Fruit fly (Drosophila melanogaster) ovary, adult (tissue): ENCODE results near the gene CG31142.

Experiments
- CG17801 ChIP-seq: fragments of 200-800 bp; optimal IDR thresholded peaks from 2 replicates; lab custom pipeline; 2019; ENCODE audit warnings: missing biosample characterization, mild to moderate bottlenecking, missing genetic modification characterization, moderate library complexity; ENCODE audit not compliant: partially characterized antibody

Gene CG31142

DNA sequence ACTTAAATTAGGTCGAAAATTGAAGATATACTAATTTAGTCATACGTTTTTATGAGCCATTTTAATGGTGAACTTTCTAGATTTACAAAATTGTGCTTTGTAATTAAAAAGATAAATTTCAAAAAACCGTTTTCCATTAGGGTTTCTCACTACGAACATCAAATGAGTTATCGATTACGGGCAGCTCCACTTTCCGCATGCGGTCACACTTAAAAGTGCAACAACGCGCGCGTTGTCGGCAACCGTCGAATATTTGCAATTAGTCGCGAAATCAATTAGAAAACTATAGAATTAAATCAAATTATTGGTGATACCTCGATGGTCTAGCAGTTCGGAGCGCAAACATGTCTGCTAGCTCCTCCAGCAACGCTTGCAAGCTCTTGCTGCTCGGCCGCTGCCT lies 4.8 kb upstream of the CG31142 start, which contains the start of gene Ndc1:
Gene Ndc1 (plus strand): TSS at position 200 of the 400 bp plus-strand sequence.
- TF ChIP-seq CG17801 (GFP tag; lab: Kevin White, UChicago) = no peak

DNA sequence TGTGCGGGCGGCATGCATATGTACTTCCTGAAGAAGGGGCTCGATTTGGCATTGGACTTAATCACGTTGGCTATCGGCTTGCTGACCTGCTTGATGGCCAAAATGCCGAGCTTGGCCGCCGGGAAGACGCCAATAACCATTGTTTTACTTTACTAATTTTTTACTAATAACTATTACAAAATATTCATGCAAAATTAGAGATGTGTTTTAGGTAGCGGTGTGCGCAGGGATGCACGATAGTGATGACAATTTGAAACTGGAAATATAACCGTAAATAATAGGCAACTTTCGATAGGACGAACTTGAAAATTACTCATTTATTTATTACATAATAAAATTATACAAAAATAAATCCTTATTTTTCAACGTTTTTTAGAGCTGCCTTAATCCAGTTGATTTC lies 1.6 kb upstream of the CG31142 start, which contains the start of gene CG13601:
Gene CG13601 (minus strand): TSS at position 206 of the 400 bp plus-strand sequence.
- TF ChIP-seq CG17801 (GFP tag; lab: Kevin White, UChicago) = no peak

DNA sequence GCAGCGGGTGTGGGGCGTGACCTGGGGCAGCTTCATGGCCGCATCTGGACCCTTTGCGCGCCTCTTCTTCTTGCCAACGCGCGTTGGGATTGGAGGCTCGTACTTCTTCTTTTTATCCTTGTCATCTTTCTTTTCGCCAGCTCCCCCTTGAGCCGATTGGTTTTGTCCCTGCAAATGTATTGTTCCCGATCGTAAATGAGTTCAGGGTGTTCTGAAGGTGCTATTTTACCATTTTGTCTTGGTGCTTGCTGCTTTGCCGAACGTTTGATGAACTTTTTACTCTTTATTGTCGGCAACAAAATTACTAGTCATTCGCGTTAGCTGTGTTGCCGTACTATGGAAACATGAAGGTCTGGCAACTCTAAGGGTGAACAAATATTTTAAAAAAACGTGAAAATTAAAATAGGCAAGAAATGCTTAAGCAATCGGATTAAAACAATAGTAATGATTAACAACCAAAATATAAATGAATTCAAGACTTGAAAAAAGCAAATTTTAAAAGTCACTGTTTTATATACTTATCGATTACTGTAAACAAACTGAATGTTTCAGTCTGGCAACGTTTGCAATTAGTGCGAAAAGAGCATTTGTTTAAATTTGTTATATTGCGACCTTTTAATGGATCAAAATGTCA lies 2.2 kb downstream of the CG31142 start, which contains the start of the genes Rpt2 and CG13599:
Gene Rpt2 (minus strand): TSS at position 464 of the 634 bp plus-strand sequence.
Gene CG13599 (plus strand): TSS at position 545 of the 634 bp plus-strand sequence.
- TF ChIP-seq CG17801 (GFP tag; lab: Kevin White, UChicago) = peak; percentile 63

DNA sequence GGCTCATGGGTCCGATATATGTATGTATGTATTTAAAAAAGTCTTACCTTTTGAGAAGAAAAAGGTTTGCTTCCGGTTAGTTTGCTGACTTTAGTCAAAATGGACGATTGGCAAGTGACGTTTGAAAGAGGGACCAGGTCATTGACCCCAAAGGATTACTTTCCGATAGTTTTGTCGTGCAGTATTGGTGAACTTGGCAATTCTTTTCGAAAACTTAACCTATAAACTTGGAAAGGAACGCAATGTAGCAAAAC lies 4.3 kb downstream of the CG31142 start, which contains the start of gene RpS19b:
Gene RpS19b (minus strand): TSS at position 101 of the 254 bp plus-strand sequence.
- TF ChIP-seq CG17801 (GFP tag; lab: Kevin White, UChicago) = no peak

DNA sequence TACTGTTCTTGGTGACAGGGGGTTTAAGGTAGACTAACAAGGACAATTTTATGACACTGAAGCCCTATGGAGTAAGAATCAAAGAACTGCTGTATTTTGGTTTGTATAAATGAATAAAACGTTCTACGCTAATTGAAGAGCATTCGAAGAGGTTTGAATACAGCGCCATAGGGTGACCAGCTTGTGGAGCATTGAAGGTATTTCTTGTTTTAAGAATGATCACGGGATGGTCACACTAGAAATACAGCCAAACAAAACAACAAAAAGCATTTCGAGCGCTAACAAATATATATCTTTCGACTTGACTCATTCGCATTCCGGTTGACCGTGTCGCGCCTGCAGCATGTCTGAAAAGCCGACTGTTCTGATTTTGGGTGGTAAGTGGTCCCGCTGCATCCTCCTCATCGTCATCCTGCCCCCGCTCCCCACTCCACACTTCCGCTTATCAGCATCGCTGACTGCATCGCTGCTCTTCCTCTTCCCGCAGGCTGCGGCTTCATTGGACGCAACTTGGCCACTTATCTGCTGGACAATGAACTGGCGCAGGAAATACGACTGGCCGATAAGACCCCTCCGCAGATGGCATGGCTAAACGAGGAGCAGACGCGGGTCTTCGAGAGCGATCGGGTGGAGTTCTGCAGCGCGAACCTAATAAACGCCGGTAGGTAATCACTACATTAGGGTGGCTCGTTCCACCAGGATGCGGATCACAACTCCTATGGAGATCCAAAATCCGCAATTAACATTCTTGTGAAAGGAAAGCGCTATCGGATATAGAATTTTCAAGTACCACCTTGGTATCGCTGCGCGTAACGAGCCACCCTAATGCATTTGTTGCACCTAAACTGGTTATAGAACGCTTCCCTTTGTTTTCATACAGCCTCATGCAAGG lies 4.9 kb downstream of the CG31142 start, which contains the start of gene CG5854:
Gene CG5854 (plus strand): TSS at position 229 of the 892 bp plus-strand sequence.
- TF ChIP-seq CG17801 (GFP tag; lab: Kevin White, UChicago) = peak; percentile 37

DNA sequence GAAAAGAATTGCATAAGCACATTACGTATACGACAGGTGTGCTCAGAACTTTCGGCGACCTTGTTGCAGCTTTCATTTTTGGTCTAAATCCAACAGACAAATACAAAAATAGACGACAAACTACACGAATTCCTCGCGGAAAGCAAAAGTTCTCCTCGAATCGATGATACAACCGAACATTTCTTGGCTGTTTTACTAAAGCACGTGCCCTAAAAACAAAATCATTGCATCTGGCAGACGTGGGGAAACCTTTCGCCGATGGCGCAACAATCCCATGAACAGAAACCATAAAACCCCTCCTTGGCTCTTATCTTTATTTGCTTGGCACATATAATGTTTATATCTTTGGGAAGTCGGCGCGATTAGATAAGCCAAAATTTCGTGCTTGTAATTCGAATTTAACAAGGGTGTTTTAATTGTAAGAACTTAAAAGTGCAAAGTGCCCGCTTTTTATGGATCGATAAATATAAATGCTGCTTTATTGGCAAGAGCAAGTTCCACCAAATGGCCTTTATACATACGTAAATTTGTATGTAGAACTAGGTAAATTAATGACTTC lies 9.6 kb downstream of the CG31142 start:
- no peak for TF ChIP-seq CG17801 (GFP tag; lab: Kevin White, UChicago)

DNA sequence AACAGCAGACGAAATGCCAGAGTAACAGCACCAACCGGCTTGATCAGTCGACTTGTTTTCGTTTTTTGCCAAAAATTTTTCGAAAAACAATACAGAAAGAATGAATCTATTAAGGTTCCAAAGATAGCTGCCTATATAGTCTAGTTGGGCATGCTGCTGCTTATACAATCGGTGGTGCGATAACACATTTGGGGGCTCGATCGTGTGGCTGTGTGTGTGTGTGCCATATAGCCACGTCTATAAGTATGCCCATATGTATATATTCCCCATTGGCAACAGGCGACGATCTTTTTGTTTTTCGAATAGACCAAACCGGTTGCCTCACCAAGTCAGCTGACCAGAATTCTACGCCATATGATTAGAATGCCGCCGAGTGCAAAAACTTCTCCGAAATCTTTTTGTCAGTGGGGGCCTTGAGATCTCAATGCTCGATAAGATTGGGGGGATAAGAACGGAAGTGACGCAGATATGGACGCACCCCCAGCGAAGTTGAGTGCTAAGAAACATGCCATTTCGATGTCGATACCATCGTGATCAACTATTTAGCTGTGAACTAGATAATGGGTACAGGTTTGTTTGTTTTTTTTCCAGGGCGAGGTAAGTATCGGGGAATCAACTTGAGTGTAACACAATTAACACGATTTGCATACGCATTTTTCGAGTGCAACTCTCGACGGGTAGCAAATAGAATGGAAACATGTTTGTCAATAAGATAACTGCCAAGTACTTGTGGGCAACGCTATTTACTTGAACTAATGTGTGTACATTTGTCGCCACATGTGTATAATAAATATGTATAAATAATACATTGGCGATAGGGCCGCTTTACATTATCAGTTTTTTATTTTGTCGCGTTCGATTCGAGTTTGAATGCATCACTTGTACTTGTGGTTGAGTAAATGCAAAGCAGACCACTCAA lies 11.1 kb downstream of the CG31142 start:
- TF ChIP-seq CG17801 (GFP tag; lab: Kevin White, UChicago) = no peak

DNA sequence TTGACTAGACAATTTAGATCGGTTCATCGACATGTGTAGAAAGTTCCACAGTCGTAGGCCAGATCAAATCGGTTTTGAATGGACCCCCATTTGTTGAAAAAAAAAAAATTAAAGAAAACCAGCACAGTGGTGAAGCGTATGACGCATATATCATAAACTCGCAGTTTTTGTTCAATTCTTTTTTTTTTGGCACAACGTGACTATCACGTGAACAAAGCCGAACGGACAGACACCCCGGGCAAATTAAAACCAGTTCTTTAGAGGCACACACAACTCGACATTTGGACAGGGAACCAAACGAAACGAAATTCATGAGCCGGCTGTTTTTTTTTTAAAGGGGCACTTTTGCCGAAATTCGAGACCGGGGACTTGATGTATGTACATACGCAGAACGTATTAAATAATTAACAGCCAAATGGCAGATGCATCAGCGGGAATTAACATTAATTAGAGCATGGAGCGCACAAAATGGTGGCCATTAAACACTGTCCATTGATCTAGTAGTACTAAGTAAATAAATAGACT lies 11.9 kb downstream of the CG31142 start:
- no peak for TF ChIP-seq CG17801 (GFP tag; lab: Kevin White, UChicago)

DNA sequence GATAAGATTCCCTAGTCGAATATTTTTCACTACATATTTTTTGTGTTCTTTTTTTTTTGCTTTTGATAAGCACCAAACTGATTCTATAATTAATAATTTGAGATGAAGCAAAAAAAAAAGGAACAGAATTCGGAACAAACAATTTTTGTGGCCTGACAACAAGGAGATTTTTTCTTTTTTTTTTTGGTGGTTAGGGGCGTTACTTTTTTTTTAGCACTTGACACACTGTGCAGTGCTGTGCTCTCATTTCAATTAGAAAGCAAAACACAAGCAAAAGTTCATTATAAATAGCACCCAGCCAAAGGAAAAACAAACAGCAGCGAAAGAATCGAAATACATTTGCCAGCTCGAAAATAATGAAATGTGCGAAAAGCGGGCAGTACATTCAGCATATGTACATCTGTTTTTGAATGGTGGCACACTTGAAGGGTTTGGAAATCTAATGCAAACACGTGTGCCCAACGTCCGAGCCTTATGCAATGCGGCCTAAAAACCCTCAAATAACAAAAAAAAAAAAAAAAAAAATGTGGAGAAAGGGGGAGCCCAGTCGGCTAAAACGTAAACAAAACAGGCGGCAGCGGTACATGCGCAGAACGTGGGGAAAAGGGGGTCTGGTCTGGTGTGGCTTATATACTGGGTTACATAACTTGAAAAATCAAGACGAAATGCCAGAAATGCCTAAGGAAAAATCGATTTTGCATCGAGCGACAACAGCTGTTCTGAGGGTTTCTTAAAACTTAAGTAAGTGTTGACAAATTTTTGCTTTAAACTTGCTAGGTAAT lies 12.8 kb downstream of the CG31142 start:
- no peak for TF ChIP-seq CG17801 (GFP tag; lab: Kevin White, UChicago)

DNA sequence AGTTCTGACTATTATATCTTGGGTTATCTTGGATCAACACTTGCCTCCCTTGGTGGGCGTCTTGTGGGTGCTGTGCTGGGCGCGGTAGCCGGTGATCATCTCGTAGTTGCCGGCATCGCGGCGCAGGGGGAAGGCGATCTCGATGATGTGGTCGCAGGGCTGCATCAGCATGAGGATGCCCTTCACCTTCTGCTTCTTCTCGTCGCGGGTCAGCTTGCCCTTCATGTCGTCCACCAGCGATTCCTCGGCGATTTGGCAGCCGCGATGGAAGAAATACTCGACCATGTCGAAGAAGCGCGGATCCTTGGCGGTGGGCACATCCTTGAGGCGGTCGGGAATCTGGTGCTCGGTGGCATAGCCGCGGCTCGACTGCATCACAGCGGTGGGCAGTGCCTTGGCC lies 13.5 kb downstream of the CG31142 start:
- no peak for TF ChIP-seq CG17801 (GFP tag; lab: Kevin White, UChicago)

DNA sequence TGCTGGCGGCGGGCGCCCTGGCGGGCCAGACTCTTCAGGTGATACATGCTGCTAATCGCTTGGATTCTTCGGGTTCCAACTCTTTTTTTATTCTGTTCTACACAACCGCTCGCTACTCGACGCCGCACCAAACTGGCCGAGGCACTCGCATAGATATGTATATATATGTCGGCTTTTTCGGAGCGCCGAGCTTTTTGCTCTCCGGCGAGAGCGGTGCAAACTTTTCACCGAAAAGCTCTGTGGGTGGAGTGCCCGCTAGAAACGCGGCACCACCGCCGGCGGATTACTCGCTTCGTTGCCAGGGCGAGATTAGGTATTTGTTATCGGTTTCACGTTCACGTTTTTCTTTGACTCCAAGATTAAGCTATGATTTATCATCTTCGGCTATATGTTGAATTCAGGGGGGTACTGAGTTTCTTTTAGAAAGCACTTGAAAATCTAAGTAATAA lies 13.9 kb downstream of the CG31142 start, which contains the start of gene Gdh:
Gene Gdh (minus strand): TSS at position 137 of the 449 bp plus-strand sequence.
- peak; percentile 69 for TF ChIP-seq CG17801 (GFP tag; lab: Kevin White, UChicago)

DNA sequence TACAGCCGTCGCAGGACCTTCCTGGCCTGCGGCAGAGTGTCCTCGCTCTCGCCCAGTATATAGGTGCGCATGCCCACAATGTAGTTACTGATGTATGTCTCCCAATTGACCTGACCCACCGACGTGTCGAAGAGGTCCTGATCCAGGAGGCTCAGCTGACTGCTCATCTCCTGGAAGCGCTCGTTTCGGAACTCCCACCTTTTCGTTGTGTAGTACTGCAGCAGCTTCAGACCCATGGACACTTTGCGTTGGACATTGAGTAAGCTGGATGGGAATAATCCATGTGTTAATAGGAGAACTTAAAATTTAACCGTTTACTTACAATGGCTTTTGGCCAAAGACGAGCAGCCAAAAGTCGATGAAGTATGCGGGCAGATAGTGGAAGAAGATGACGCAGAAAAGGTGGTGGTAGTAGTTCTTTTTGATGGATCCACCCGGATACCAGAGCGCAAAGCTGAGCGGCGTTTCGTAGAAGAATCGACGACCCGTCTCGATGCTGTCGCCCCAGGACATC lies 14.9 kb downstream of the CG31142 start:
- no peak for TF ChIP-seq CG17801 (GFP tag; lab: Kevin White, UChicago)

DNA sequence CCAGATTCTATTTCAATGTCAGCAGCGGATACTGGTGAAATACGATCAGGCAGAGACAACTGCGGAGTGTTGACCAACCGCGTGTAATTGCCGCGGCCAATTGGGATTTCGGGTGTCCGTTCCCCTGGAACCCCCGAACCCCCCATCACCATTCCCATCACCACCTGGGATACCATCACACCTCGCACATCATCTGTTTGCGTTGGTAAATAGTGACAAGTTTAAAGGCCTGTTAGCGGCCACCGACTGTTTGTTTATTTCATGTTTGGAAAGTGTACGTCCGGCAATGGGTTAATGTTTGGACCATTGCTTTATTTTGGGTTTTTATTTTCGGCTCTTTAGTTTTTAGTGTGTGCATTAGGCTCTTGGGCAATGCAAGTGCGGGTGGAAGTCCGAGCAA lies 18.0 kb downstream of the CG31142 start:
- TF ChIP-seq CG17801 (GFP tag; lab: Kevin White, UChicago) = no peak
